Worm (Caenorhabditis elegans) whole organism, early embryonic: ENCODE results near the gene T10B9.14.

Experiments used
- B0310.2 ChIP-seq: sonication (generic microtip); optimal IDR thresholded peaks from 2 replicates; lab custom pipeline; 2016; ENCODE audit warnings: mild to moderate bottlenecking, missing genetic modification characterization, missing compliant biosample characterization
- aly-1 ChIP-seq: sonication (generic microtip); optimal IDR thresholded peaks from 2 replicates; lab custom pipeline; 2016; ENCODE audit warnings: missing genetic modification characterization, missing compliant biosample characterization
- ama-1 ChIP-seq: fragments of 150-350 bp; optimal IDR thresholded peaks from 2 replicates; lab custom pipeline; 2014
- flt-1 ChIP-seq: fragments of 200-800 bp; sonication (Bioruptor generic); IDR thresholded peaks from 2 replicates; pipeline ENCODE4 v1.3.6; 2022; ENCODE audit warnings: missing genetic modification characterization, missing compliant biosample characterization
- hmbx-1 ChIP-seq: sonication (generic microtip); optimal IDR thresholded peaks from 2 replicates; lab custom pipeline; 2016; ENCODE audit warnings: mild to moderate bottlenecking, missing genetic modification characterization, missing compliant biosample characterization
- hmg-4 ChIP-seq: fragments of 200-800 bp; sonication (Bioruptor generic); optimal IDR thresholded peaks from 2 replicates; lab custom pipeline; 2018; ENCODE audit warnings: mild to moderate bottlenecking, missing genetic modification characterization, missing compliant biosample characterization
- pes-1 ChIP-seq: fragments of 200-800 bp; sonication (Bioruptor generic); IDR thresholded peaks from 2 replicates; pipeline ENCODE4 v1.3.6; 2022; ENCODE audit warnings: missing genetic modification reagents, missing genetic modification characterization, missing compliant biosample characterization
- tra-4 ChIP-seq: sonication (generic microtip); optimal IDR thresholded peaks from 2 replicates; lab custom pipeline; 2017; ENCODE audit warnings: missing genetic modification characterization, missing compliant biosample characterization

DNA sequence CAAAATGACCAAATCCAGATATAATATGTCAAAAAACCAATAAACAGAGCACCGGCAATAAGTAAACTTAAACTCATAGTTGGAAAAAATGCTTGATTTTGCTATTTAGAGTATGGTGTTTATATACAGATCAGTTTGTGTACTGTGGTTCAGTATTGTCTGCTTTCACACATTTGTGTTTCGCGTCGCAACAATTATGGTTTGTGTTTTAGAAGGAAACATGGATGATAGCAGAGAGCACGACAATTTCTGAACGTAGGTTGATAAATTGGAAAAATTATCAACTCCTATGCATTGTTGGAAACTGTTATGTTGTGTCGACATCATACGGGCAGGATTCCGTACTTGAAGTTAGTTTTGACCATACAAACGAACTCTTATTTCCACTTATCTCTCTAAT lies 15.4 kb upstream of the T10B9.14 start, which contains the start of gene cyp-13A4:
- TF ChIP-seq ama-1 (no peak), aly-1 (tag; lab: Kevin White, UChicago) (no peak), pes-1 (GFP tag; lab: Robert Waterston, UW) (no peak), flt-1 (GFP tag; lab: Robert Waterston, UW) (no peak), hmbx-1 (tag; lab: Kevin White, UChicago) (no peak), B0310.2 (tag; lab: Kevin White, UChicago) (no peak), tra-4 (tag; lab: Kevin White, UChicago) (no peak), hmg-4 (GFP tag; lab: Kevin White, UChicago) (no peak)
